Worm (Caenorhabditis elegans) whole organism, L3 larva: ENCODE results near the gene srxa-14.

Source experiments
- aly-2 ChIP-seq: fragments of 150-350 bp; optimal IDR thresholded peaks from 2 replicates; lab custom pipeline; 2014; ENCODE audit warnings: missing biosample characterization, missing genetic modification characterization
- egl-5 ChIP-seq: fragments of 150-350 bp; optimal IDR thresholded peaks from 2 replicates; lab custom pipeline; 2017; ENCODE audit warnings: missing biosample characterization, missing genetic modification reagents, missing genetic modification characterization, inconsistent platforms
- jun-1 ChIP-seq: fragments of 150-350 bp; optimal IDR thresholded peaks from 2 replicates; lab custom pipeline; 2014; ENCODE audit warnings: missing biosample characterization, missing genetic modification reagents, missing genetic modification characterization
- lin-39 ChIP-seq: fragments of 150-350 bp; optimal IDR thresholded peaks from 2 replicates; lab custom pipeline; 2018; ENCODE audit warnings: missing biosample characterization, missing genetic modification reagents, missing genetic modification characterization

DNA sequence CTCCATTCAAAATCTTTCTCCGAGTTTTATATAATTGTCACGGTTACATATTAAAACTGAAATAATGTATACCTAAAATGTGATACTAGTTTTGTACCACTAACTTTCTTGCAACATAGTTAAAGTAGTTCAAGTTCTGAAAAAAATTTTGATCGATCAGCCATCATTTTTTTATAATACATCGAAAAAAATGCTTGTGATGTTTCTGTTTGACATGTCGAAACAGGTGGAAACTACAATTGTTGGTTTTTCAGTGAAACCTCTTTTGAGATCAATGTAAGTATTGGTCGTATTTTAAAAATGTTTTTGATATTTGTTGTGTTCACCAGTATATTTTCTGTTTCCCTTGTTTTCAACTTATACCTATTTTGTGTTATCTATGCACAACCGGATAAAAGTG is at the start of gene srxa-14:
- TF ChIP-seq lin-39 (tag; lab: Kevin White, UChicago) = no peak
- TF ChIP-seq aly-2 (tag; lab: Kevin White, UChicago) = no peak
- TF ChIP-seq egl-5 = no peak
- TF ChIP-seq jun-1 (tag; lab: Kevin White, UChicago) = no peak
